Worm (Caenorhabditis elegans) whole organism, L1 larva: ENCODE measurements around the gene ZC250.5.
A peak's percentile ranks its signal among the peaks of the same experiment; 100 is the strongest.

Experiments
- F16B12.6 ChIP-seq: fragments of 150-350 bp; optimal IDR thresholded peaks from 2 replicates; lab custom pipeline; 2014; ENCODE audit warnings: missing biosample characterization, missing genetic modification characterization
- aha-1 ChIP-seq: fragments of 150-350 bp; optimal IDR thresholded peaks from 2 replicates; lab custom pipeline; 2014; ENCODE audit warnings: missing biosample characterization, missing genetic modification characterization
- alr-1 ChIP-seq: fragments of 200-800 bp; sonication (Bioruptor generic); optimal IDR thresholded peaks from 2 replicates; lab custom pipeline; 2018; ENCODE audit warnings: borderline replicate concordance, mild to moderate bottlenecking, missing genetic modification characterization, missing compliant biosample characterization
- aly-2 ChIP-seq: fragments of 150-350 bp; optimal IDR thresholded peaks from 2 replicates; lab custom pipeline; 2014; ENCODE audit warnings: missing biosample characterization, missing genetic modification characterization
- blmp-1 ChIP-seq: fragments of 150-350 bp; optimal IDR thresholded peaks from 2 replicates; lab custom pipeline; 2014; ENCODE audit warnings: missing biosample characterization, missing genetic modification characterization
- ceh-63 ChIP-seq: fragments of 200-800 bp; sonication (Bioruptor generic); optimal IDR thresholded peaks from 2 replicates; lab custom pipeline; 2018; ENCODE audit warnings: mild to moderate bottlenecking, missing genetic modification characterization, missing compliant biosample characterization
- ceh-8 ChIP-seq: fragments of 200-800 bp; sonication (Bioruptor generic); optimal IDR thresholded peaks from 2 replicates; lab custom pipeline; 2018; ENCODE audit warnings: mild to moderate bottlenecking, missing genetic modification characterization, moderate library complexity, missing compliant biosample characterization
- ces-1 ChIP-seq: fragments of 150-350 bp; optimal IDR thresholded peaks from 2 replicates; lab custom pipeline; 2014; ENCODE audit warnings: missing biosample characterization, missing genetic modification reagents, missing genetic modification characterization
- dpl-1 ChIP-seq, 3 experiments: fragments of 150-350 bp in 2 of 3; sonication (generic microtip) in 1 of 3; optimal IDR thresholded peaks; 2 replicates each; lab custom pipeline; 2014 to 2017; ENCODE audit warnings: missing biosample characterization in 3 of 3, missing genetic modification characterization in 3 of 3, missing genetic modification reagents in 3 of 3
- efl-1 ChIP-seq, 4 experiments: fragments of 150-350 bp; optimal IDR thresholded peaks in 3 of 4; peaks in 1 of 4; 1 replicate in 1 of 4; 2 replicates in 3 of 4; lab custom pipeline; 2014; ENCODE audit warnings: missing biosample characterization in 2 of 4, missing genetic modification characterization in 2 of 4, missing genetic modification reagents in 2 of 4
- egl-27 ChIP-seq, 2 experiments: fragments of 150-350 bp in 1 of 2; sonication (generic microtip); optimal IDR thresholded peaks; 3 replicates each; lab custom pipeline; 2017 to 2018; ENCODE audit warnings: missing biosample characterization in 2 of 2, missing genetic modification characterization in 2 of 2, missing genetic modification reagents in 2 of 2
- ets-5 ChIP-seq: fragments of 200-800 bp; sonication (Bioruptor generic); IDR thresholded peaks from 2 replicates; pipeline ENCODE4 v1.3.6; 2022; ENCODE audit warnings: missing genetic modification characterization, missing compliant biosample characterization
- fkh-4 ChIP-seq: sonication (generic microtip); optimal IDR thresholded peaks from 2 replicates; lab custom pipeline; 2016; ENCODE audit warnings: missing compliant biosample characterization, missing genetic modification characterization, borderline replicate concordance
- hlh-4 ChIP-seq: sonication (generic microtip); optimal IDR thresholded peaks from 2 replicates; lab custom pipeline; 2016; ENCODE audit warnings: mild to moderate bottlenecking, missing genetic modification characterization, missing compliant biosample characterization
- irx-1 ChIP-seq: sonication (generic microtip); optimal IDR thresholded peaks from 2 replicates; lab custom pipeline; 2016; ENCODE audit warnings: missing genetic modification characterization, missing compliant biosample characterization
- isw-1 ChIP-seq: fragments of 200-800 bp; sonication (Bioruptor generic); IDR thresholded peaks from 2 replicates; pipeline ENCODE4 v1.3.6; 2022; ENCODE audit warnings: missing genetic modification characterization, missing compliant biosample characterization
- lin-14 ChIP-seq: fragments of 200-800 bp; sonication (Bioruptor generic); optimal IDR thresholded peaks from 2 replicates; lab custom pipeline; 2018; ENCODE audit warnings: mild to moderate bottlenecking, missing genetic modification characterization, moderate library complexity, missing compliant biosample characterization
- lin-15B ChIP-seq: fragments of 150-350 bp; sonication (generic microtip); optimal IDR thresholded peaks from 3 replicates; lab custom pipeline; 2014; ENCODE audit warnings: missing biosample characterization, missing genetic modification characterization
- lin-35 ChIP-seq, 2 experiments: fragments of 150-350 bp; optimal IDR thresholded peaks; 2 replicates each; lab custom pipeline; 2014; ENCODE audit warnings: missing biosample characterization in 2 of 2, missing genetic modification characterization in 2 of 2, missing genetic modification reagents in 2 of 2
- lin-39 ChIP-seq: fragments of 150-350 bp; optimal IDR thresholded peaks from 2 replicates; lab custom pipeline; 2014; ENCODE audit warnings: missing biosample characterization, missing genetic modification reagents, missing genetic modification characterization
- lir-3 ChIP-seq: sonication (generic microtip); optimal IDR thresholded peaks from 2 replicates; lab custom pipeline; 2016; ENCODE audit warnings: mild to moderate bottlenecking, missing genetic modification characterization, moderate library complexity, missing compliant biosample characterization; ENCODE audit not compliant: poor library complexity
- lsy-2 ChIP-seq, 2 experiments: fragments of 150-350 bp; optimal IDR thresholded peaks; 2 replicates each; lab custom pipeline; 2014; ENCODE audit warnings: missing biosample characterization in 2 of 2, missing genetic modification characterization in 2 of 2
- mef-2 ChIP-seq: fragments of 150-350 bp; optimal IDR thresholded peaks from 2 replicates; lab custom pipeline; 2014; ENCODE audit warnings: missing biosample characterization, missing genetic modification characterization
- mep-1 ChIP-seq: fragments of 150-350 bp; optimal IDR thresholded peaks from 2 replicates; lab custom pipeline; 2014; ENCODE audit warnings: missing biosample characterization, missing genetic modification characterization
- nhr-20 ChIP-seq: sonication (generic microtip); optimal IDR thresholded peaks from 2 replicates; lab custom pipeline; 2016; ENCODE audit warnings: mild to moderate bottlenecking, missing genetic modification characterization, missing compliant biosample characterization
- nhr-28 ChIP-seq: fragments of 150-350 bp; optimal IDR thresholded peaks from 2 replicates; lab custom pipeline; 2014; ENCODE audit warnings: missing biosample characterization, missing genetic modification characterization
- nhr-71 ChIP-seq: sonication (generic microtip); optimal IDR thresholded peaks from 2 replicates; lab custom pipeline; 2016; ENCODE audit warnings: mild to moderate bottlenecking, missing genetic modification characterization, moderate library complexity, missing compliant biosample characterization
- nhr-77 ChIP-seq: fragments of 150-350 bp; optimal IDR thresholded peaks from 2 replicates; lab custom pipeline; 2014; ENCODE audit warnings: missing biosample characterization, missing genetic modification characterization
- nhr-85 ChIP-seq: sonication (generic microtip); peaks from one replicate; lab custom pipeline; 2016; ENCODE audit warnings: missing genetic modification characterization, inconsistent platforms, missing compliant biosample characterization
- pag-3 ChIP-seq: sonication (generic microtip); optimal IDR thresholded peaks from 2 replicates; lab custom pipeline; 2017; ENCODE audit warnings: missing genetic modification characterization, mild to moderate bottlenecking, missing compliant biosample characterization, antibody characterized with exemption, borderline replicate concordance; ENCODE audit not compliant: insufficient read depth
- pax-3 ChIP-seq: fragments of 200-800 bp; sonication (Bioruptor generic); optimal IDR thresholded peaks from 2 replicates; lab custom pipeline; 2018; ENCODE audit warnings: mild to moderate bottlenecking, missing genetic modification characterization, moderate library complexity, missing compliant biosample characterization
- pqm-1 ChIP-seq: sonication (generic microtip); optimal IDR thresholded peaks from 3 replicates; lab custom pipeline; 2017; ENCODE audit warnings: missing biosample characterization, missing genetic modification characterization
- rnt-1 ChIP-seq: sonication (generic microtip); optimal IDR thresholded peaks from 2 replicates; lab custom pipeline; 2016; ENCODE audit warnings: mild to moderate bottlenecking, missing genetic modification characterization, moderate library complexity, missing compliant biosample characterization
- snpc-4 ChIP-seq: fragments of 150-350 bp; optimal IDR thresholded peaks from 2 replicates; lab custom pipeline; 2014; ENCODE audit warnings: missing biosample characterization, missing genetic modification characterization
- snu-23 ChIP-seq: sonication (generic microtip); optimal IDR thresholded peaks from 2 replicates; lab custom pipeline; 2016; ENCODE audit warnings: missing genetic modification characterization, missing compliant biosample characterization
- sox-4 ChIP-seq: sonication (generic microtip); optimal IDR thresholded peaks from 2 replicates; lab custom pipeline; 2016; ENCODE audit warnings: missing genetic modification characterization, missing compliant biosample characterization
- sptf-1 ChIP-seq: fragments of 150-350 bp; optimal IDR thresholded peaks from 2 replicates; lab custom pipeline; 2014; ENCODE audit warnings: missing biosample characterization, missing genetic modification characterization
- sup-37 ChIP-seq: fragments of 200-800 bp; sonication (Bioruptor generic); optimal IDR thresholded peaks from 2 replicates; lab custom pipeline; 2018; ENCODE audit warnings: mild to moderate bottlenecking, missing genetic modification characterization, missing compliant biosample characterization
- tbx-2 ChIP-seq: sonication (generic microtip); optimal IDR thresholded peaks from 2 replicates; lab custom pipeline; 2016; ENCODE audit warnings: missing genetic modification characterization, missing compliant biosample characterization
- tlp-1 ChIP-seq: fragments of 150-350 bp; optimal IDR thresholded peaks from 2 replicates; lab custom pipeline; 2014; ENCODE audit warnings: missing biosample characterization, missing genetic modification characterization
- unc-130 ChIP-seq: fragments of 150-350 bp; optimal IDR thresholded peaks from 2 replicates; lab custom pipeline; 2017; ENCODE audit warnings: missing biosample characterization, missing genetic modification characterization, inconsistent platforms
- xbp-1 ChIP-seq: sonication (generic microtip); optimal IDR thresholded peaks from 2 replicates; lab custom pipeline; 2016; ENCODE audit warnings: missing genetic modification characterization, missing compliant biosample characterization
- ztf-11 ChIP-seq, 2 experiments: sonication (generic microtip); optimal IDR thresholded peaks; 2 replicates each; lab custom pipeline; 2016 to 2017; ENCODE audit warnings: missing genetic modification characterization in 2 of 2, missing biosample characterization in 1 of 2, missing compliant biosample characterization in 1 of 2
- ztf-4 ChIP-seq: fragments of 150-350 bp; optimal IDR thresholded peaks from 2 replicates; lab custom pipeline; 2014; ENCODE audit warnings: missing biosample characterization, missing genetic modification characterization

ZC250.5 gene

DNA sequence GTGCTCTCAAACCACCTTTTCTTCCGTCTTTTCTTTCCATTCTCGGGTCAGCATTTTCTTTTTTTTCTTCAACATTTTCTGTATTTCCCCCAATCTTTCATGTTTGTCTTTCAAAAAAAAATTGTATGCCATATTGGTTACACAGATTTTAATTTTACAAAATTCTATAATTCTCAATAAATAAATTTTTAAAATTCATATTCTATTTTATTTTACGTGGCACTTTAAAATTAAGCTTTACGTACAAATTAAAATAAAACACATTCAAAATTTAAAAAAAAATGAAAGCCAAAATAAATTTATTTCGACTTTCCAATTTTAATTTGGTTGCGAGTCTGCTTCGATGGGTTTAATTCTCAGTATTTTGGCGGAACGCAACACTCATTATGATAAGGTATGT is at the start of gene ZC250.5:
TSS of gene ZC250.5 (plus strand) at position 301 of the 400 bp plus-strand sequence.
- no peak for TF ChIP-seq sup-37 (GFP tag; lab: Kevin White, UChicago)
- no peak for TF ChIP-seq nhr-71 (tag; lab: Kevin White, UChicago)
- no peak for TF ChIP-seq lin-15B (tag; lab: Kevin White, UChicago)
- TF ChIP-seq pqm-1 (tag; lab: Kevin White, UChicago), result no peak
- no peak for TF ChIP-seq irx-1 (tag; lab: Kevin White, UChicago)
- TF ChIP-seq ztf-4 (tag; lab: Kevin White, UChicago), result no peak
- TF ChIP-seq nhr-28 (tag; lab: Kevin White, UChicago), result no peak
- no peak for TF ChIP-seq aly-2
- no peak for TF ChIP-seq mef-2
- no peak for TF ChIP-seq egl-27 (tag; optimal IDR thresholded peaks at IDR 0.05; lab: Kevin White, UChicago)
- TF ChIP-seq ceh-8, result no peak
- TF ChIP-seq ceh-63, result no peak

DNA sequence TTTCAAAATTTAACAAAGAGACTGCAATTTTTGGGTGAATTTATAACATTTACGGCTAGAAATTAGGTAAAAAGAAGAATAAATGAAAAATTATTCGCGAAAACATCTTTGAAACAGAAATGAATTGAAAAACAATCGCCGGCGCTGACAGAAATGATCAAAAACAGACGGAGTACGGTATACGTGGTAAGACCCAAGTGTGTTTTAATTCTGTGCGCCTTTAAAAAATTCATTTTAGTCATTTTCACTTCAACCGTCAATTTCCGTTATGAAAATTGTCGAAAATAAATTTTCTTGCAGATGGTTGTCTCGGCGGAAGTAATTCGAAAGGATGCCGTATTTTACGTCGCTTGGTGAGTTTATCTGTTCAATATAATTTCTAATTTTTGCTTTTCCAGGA is 49.4 kb upstream of the ZC250.5 start, which contains the start of gene C53A3.3:
TSS of gene C53A3.3 (plus strand) at position 301 of the 400 bp plus-strand sequence.
- no peak for TF ChIP-seq tbx-2 (tag; lab: Kevin White, UChicago)
- TF ChIP-seq aly-2, result no peak
- TF ChIP-seq fkh-4 (tag; lab: Kevin White, UChicago), result no peak
- TF ChIP-seq dpl-1 (GFP tag; optimal IDR thresholded peaks at IDR 0.05; lab: Kevin White, UChicago), result no peak
- TF ChIP-seq F16B12.6 (tag; lab: Kevin White, UChicago), result no peak
- no peak for TF ChIP-seq ets-5 (GFP tag; lab: Robert Waterston, UW)
- TF ChIP-seq unc-130 (tag; lab: Kevin White, UChicago), result no peak

ce11 chrV:5758780-5759179 is 46.8 kb upstream of the ZC250.5 start, which contains the start of gene C53A3.4:
Gene C53A3.4, minus strand, starts transcription at chrV:5758880.
- no peak for TF ChIP-seq xbp-1 (tag; lab: Kevin White, UChicago)
- TF ChIP-seq aha-1, result no peak

- TF ChIP-seq rnt-1 (tag; lab: Kevin White, UChicago) (no peak), isw-1 (GFP tag; lab: Robert Waterston, UW) (no peak), pax-3 (tag; lab: Kevin White, UChicago) (no peak), egl-27 (tag; optimal IDR thresholded peaks at IDR 0.05; lab: Kevin White, UChicago) (no peak), hlh-4 (no peak), mep-1 (no peak), alr-1 (tag; lab: Kevin White, UChicago) (no peak), lin-14 (no peak), ces-1 (GFP tag; lab: Kevin White, UChicago) (no peak), F16B12.6 (tag; lab: Kevin White, UChicago) (no peak), lsy-2 (tag; optimal IDR thresholded peaks at IDR 0.05; lab: Kevin White, UChicago) (no peak), lin-39 (tag; lab: Kevin White, UChicago) (no peak), ceh-63 (no peak), sox-4 (tag; lab: Kevin White, UChicago) (no peak), nhr-71 (tag; lab: Kevin White, UChicago) (no peak)
Observed at ce11 chrV:5760132-5760531, 45.4 kb upstream of the ZC250.5 start, which contains the start of gene C53A3.1. Gene C53A3.1, minus strand, starts transcription at chrV:5760232.

DNA sequence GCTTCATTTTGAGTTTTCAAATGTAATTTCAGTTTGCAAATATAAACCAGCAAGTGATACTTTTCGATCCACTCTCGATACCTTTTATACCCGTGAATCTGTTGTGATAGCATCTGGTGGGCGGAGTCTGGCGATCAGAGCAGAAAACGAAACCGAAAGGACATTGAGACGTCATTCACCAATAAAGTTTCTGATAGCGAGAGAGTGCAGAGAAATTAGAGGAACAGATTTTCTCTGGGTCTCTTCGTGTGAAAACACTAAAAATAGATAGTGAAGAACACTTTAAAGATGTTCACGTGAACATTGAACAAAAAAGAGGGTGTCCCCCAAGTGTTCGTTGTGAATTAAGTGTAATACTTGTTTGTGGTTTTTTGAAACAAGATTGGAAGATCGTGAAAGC is 41.8 kb upstream of the ZC250.5 start, which contains the start of gene pgph-3:
TSS of gene pgph-3 (minus strand) at position 60 of the 400 bp plus-strand sequence.
- TF ChIP-seq snpc-4 (tag; lab: Kevin White, UChicago) (no peak), nhr-85 (tag; lab: Kevin White, UChicago) (peak; percentile 82), ztf-11 (tag; optimal IDR thresholded peaks at IDR 0.05; lab: Kevin White, UChicago) (no peak), isw-1 (GFP tag; lab: Robert Waterston, UW) (no peak), blmp-1 (tag; lab: Kevin White, UChicago) (peak; percentile 59), nhr-20 (tag; lab: Kevin White, UChicago) (peak; percentile 49), mep-1 (peak; percentile 28), ztf-4 (tag; lab: Kevin White, UChicago) (no peak), sptf-1 (tag; lab: Kevin White, UChicago) (no peak), lir-3 (tag; lab: Kevin White, UChicago) (no peak), lin-14 (peak; percentile 81), lin-39 (tag; lab: Kevin White, UChicago) (no peak), ces-1 (GFP tag; lab: Kevin White, UChicago) (no peak), snu-23 (GFP tag; lab: Kevin White, UChicago) (no peak), nhr-77 (tag; lab: Kevin White, UChicago) (no peak), efl-1 (optimal IDR thresholded peaks at IDR 0.05; lab: Kevin White, UChicago) (peak; percentile 17 to 27), efl-1 (GFP tag; optimal IDR thresholded peaks at IDR 0.05 in 1 of 2; lab: Kevin White, UChicago) (no peak), pax-3 (tag; lab: Kevin White, UChicago) (no peak), lsy-2 (tag; optimal IDR thresholded peaks at IDR 0.05; lab: Kevin White, UChicago) (no peak), nhr-28 (tag; lab: Kevin White, UChicago) (no peak), tlp-1 (tag; lab: Kevin White, UChicago) (no peak), pag-3 (tag; lab: Kevin White, UChicago) (no peak), lin-35 (GFP tag; optimal IDR thresholded peaks at IDR 0.05; lab: Kevin White, UChicago) (peak in 1 of 2 experiments; percentile 9)
